Worm (Caenorhabditis elegans): ENCODE measurements around the gene prp-40.

ce11 chrIII:9476564-9476963, 45.3 kb upstream of the prp-40 start:
- no peak for TF ChIP-seq nhr-11 (tag; optimal IDR thresholded peaks at IDR 0.05)
- TF ChIP-seq pha-4 (GFP tag; IDR thresholded peaks at IDR 0.05) = no peak
- no peak for TF ChIP-seq pha-4 (tag; optimal IDR thresholded peaks at IDR 0.05)
- TF ChIP-seq unc-62 (GFP tag; optimal IDR thresholded peaks at IDR 0.05 in 1 of 2) = no peak
- TF ChIP-seq unc-62 (tag; optimal IDR thresholded peaks at IDR 0.05) = no peak
- no peak for TF ChIP-seq Y105C5A.15 (GFP tag; IDR thresholded peaks at IDR 0.05)
- TF ChIP-seq D1046.2 (GFP tag; IDR thresholded peaks at IDR 0.05) = no peak
- TF ChIP-seq ces-1 (GFP tag; optimal IDR thresholded peaks at IDR 0.05) = no peak
- TF ChIP-seq mdt-29 (GFP tag; IDR thresholded peaks at IDR 0.05) = no peak
- no peak for TF ChIP-seq nhr-102 (tag; optimal IDR thresholded peaks at IDR 0.05)
- TF ChIP-seq lin-13 (GFP tag; optimal IDR thresholded peaks at IDR 0.05) = no peak
- TF ChIP-seq ZK546.5 (tag; optimal IDR thresholded peaks at IDR 0.05) = no peak
